Worm (Caenorhabditis elegans) whole organism, late embryonic: ENCODE measurements around the gene Y39B6A.30.

Experiments
- ceh-9 ChIP-seq: sonication (generic microtip); optimal IDR thresholded peaks from 2 replicates; lab custom pipeline; 2016; ENCODE audit warnings: mild to moderate bottlenecking, missing genetic modification characterization, inconsistent platforms, missing compliant biosample characterization
- pha-4 ChIP-seq: fragments of 150-350 bp; optimal IDR thresholded peaks from 2 replicates; lab custom pipeline; 2018; ENCODE audit warnings: missing biosample characterization, missing genetic modification reagents, missing genetic modification characterization
- pqm-1 ChIP-seq: sonication (generic microtip); optimal IDR thresholded peaks from 2 replicates; lab custom pipeline; 2016; ENCODE audit warnings: missing genetic modification characterization, missing compliant biosample characterization
- rnt-1 ChIP-seq: sonication (generic microtip); optimal IDR thresholded peaks from 2 replicates; lab custom pipeline; 2016; ENCODE audit warnings: missing genetic modification characterization, missing compliant biosample characterization

DNA sequence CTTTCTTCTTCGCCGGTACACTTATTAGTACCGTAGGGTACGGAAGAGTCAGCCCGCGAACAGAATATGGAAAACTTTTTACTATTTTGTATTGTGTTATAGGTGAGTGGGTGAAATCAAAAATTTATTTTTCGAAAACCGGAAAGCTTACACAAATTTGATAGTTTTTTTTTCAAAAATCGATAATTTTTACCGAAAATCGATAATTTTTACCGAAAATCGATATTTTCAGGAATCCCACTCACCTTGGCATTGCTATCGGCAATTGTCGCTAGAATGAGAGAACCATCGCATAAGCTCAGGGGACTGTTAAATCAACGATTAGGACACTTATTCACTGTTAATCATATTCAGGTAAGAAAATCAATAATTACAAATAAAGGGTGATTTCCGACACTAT is 49.0 kb downstream of the Y39B6A.30 start:
- TF ChIP-seq rnt-1 (no peak), pqm-1 (no peak), ceh-9 (tag; lab: Kevin White, UChicago) (no peak), pha-4 (tag; lab: Kevin White, UChicago) (no peak)
